Worm (Caenorhabditis elegans): ENCODE data around the gene C43H6.6.

The C43H6.6 gene

ce11 chrX:2427404-2427803 lies 32.3 kb downstream of the C43H6.6 start, which contains the start of gene gcy-31:
gcy-31 (minus strand) TSS chrX:2427504.
- TF ChIP-seq aha-1 (tag) = peak; percentile 63
- TF ChIP-seq F26F4.8 (GFP tag; conservative IDR thresholded peaks at IDR 0.05) = no peak

DNA sequence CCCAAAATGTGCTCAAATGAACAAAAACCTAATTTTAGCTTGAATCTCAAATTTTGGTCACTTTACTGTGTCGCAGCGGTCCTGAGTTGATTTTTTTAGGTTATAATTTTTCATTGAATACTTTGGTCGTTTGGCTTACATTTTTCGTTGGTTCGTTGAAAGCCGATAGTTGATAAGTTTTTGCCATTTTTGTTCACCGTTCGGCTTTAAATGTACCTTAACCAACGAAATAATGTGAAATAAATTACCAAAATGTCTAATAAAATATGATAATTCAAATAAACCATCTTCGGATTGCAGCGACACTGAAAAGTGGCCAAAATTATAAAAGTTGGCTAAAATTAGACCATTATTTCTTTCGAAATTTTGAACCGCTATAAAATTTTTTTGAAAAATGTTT lies 35.2 kb downstream of the C43H6.6 start:
- no peak for TF ChIP-seq lin-29 (GFP tag; IDR thresholded peaks at IDR 0.05)
- peak in 1 of 2 experiments; percentile 94 for TF ChIP-seq unc-62 (GFP tag; optimal IDR thresholded peaks at IDR 0.05 in 1 of 2)
- TF ChIP-seq unc-62 (tag; optimal IDR thresholded peaks at IDR 0.05) = no peak

- peak; percentile 79 for TF ChIP-seq nhr-28 (tag; optimal IDR thresholded peaks at IDR 0.05)
- TF ChIP-seq pha-4 (GFP tag; IDR thresholded peaks at IDR 0.05) = peak; percentile 7; the same call in 1 of the 2 replicates
- peak; percentile 51 for TF ChIP-seq pha-4 (tag; optimal IDR thresholded peaks at IDR 0.05)
- TF ChIP-seq set-16 (GFP tag; IDR thresholded peaks at IDR 0.05) = peak; percentile 96
- TF ChIP-seq rbr-2 (tag; optimal IDR thresholded peaks at IDR 0.05) = peak; percentile 51
- TF ChIP-seq egl-43 (GFP tag; IDR thresholded peaks at IDR 0.05) = peak; percentile 88
- TF ChIP-seq pqm-1 (tag; optimal IDR thresholded peaks at IDR 0.05) = peak; percentile 50
- TF ChIP-seq arid-1 (GFP tag; conservative IDR thresholded peaks at IDR 0.05) = 0 out of 2 replicates have a peak, but pooled peaks have one; percentile 50
- TF ChIP-seq zip-11 (GFP tag; IDR thresholded peaks at IDR 0.05) = no peak
- no peak for TF ChIP-seq mdt-29 (GFP tag; IDR thresholded peaks at IDR 0.05)
- TF ChIP-seq hlh-11 (tag; optimal IDR thresholded peaks at IDR 0.05) = peak; percentile 87
- TF ChIP-seq F37D6.2 (tag; optimal IDR thresholded peaks at IDR 0.05) = peak; percentile 5
- TF ChIP-seq snpc-4 (tag; optimal IDR thresholded peaks at IDR 0.05) = no peak
- peak; percentile 36 for TF ChIP-seq nhr-102 (tag; optimal IDR thresholded peaks at IDR 0.05)
- peak; percentile 59 for TF ChIP-seq hlh-30 (tag; optimal IDR thresholded peaks at IDR 0.05; ENCODE audit: insufficient read depth)
- no peak for TF ChIP-seq T26A8.4 (GFP tag; IDR thresholded peaks at IDR 0.05)
- TF ChIP-seq nhr-6 (tag; optimal IDR thresholded peaks at IDR 0.05) = peak; percentile 47
- TF ChIP-seq nhr-41 (GFP tag; IDR thresholded peaks at IDR 0.05) = no peak
- no peak for TF ChIP-seq F44E2.7 (GFP tag; IDR thresholded peaks at IDR 0.05)
- peak; percentile 15 for TF ChIP-seq dpl-1 (GFP tag; optimal IDR thresholded peaks at IDR 0.05)
- peak; percentile 7; the same call in 1 of the 2 replicates for TF ChIP-seq saeg-2 (GFP tag; IDR thresholded peaks at IDR 0.05)
- no peak for TF ChIP-seq spr-1 (tag; optimal IDR thresholded peaks at IDR 0.05)
- TF ChIP-seq T20F7.1 (GFP tag; optimal IDR thresholded peaks at IDR 0.05) = no peak
- peak; percentile 63 for TF ChIP-seq dmd-6 (GFP tag; IDR thresholded peaks at IDR 0.05)
- TF ChIP-seq mdl-1 (tag; optimal IDR thresholded peaks at IDR 0.05) = peak; percentile 23 to 55
- TF ChIP-seq cey-2 (tag; optimal IDR thresholded peaks at IDR 0.05; ENCODE audit: borderline replicate concordance, insufficient read depth) = no peak
- peak; percentile 84 for TF ChIP-seq dve-1 (tag; optimal IDR thresholded peaks at IDR 0.05; ENCODE audit: insufficient read depth)
- TF ChIP-seq mep-1 (tag; optimal IDR thresholded peaks at IDR 0.05) = peak; percentile 83
- TF ChIP-seq unc-39 (tag; optimal IDR thresholded peaks at IDR 0.05) = no peak
- TF ChIP-seq egl-27 (tag; optimal IDR thresholded peaks at IDR 0.05) = no peak
- peak; percentile 1 for TF ChIP-seq nhr-11 (tag; optimal IDR thresholded peaks at IDR 0.05)
- peak in 1 of 2 experiments; percentile 59 for TF ChIP-seq lsy-2 (tag; optimal IDR thresholded peaks at IDR 0.05)
- peak; percentile 83 for TF ChIP-seq mxl-3 (GFP tag; optimal IDR thresholded peaks at IDR 0.05)
- TF ChIP-seq madf-9 (GFP tag; conservative IDR thresholded peaks at IDR 0.05) = peak; percentile 58
- 0 out of 2 replicates have a peak, but pooled peaks have one; percentile 27 for TF ChIP-seq lin-1 (GFP tag; IDR thresholded peaks at IDR 0.05)
- peak; percentile 34 for TF ChIP-seq jun-1 (tag; optimal IDR thresholded peaks at IDR 0.05)
- TF ChIP-seq nhr-77 (tag; optimal IDR thresholded peaks at IDR 0.05) = peak; percentile 23
- TF ChIP-seq mes-2 (tag; optimal IDR thresholded peaks at IDR 0.05; ENCODE audit: poor library complexity, severe bottlenecking) = peak; percentile 51
- TF ChIP-seq hif-1 (tag; optimal IDR thresholded peaks at IDR 0.05) = peak in 1 of 2 experiments; percentile 16
- TF ChIP-seq lin-13 (GFP tag; optimal IDR thresholded peaks at IDR 0.05) = peak; percentile 66
These were observed 37.4 kb downstream of the C43H6.6 start for ce11 chrX:2432459-2432858.

All from whole organism, L4 larva.